Fruit fly (Drosophila melanogaster) whole organism, larva: ENCODE measurements around the gene CG11076.

Experiments
- noc ChIP-seq: fragments of 200-800 bp; sonication (Bioruptor generic); optimal IDR thresholded peaks from 3 replicates; lab custom pipeline; 2019; ENCODE audit warnings: missing biosample characterization, mild to moderate bottlenecking, missing genetic modification characterization, moderate library complexity

The CG11076 gene

dm6 chr4:1026117-1026743 is 5.3 kb downstream of the CG11076 start:
- no peak for TF ChIP-seq noc (tag; lab: Kevin White, UChicago)

- no peak for TF ChIP-seq noc (tag; lab: Kevin White, UChicago)
Observed at dm6 chr4:1025101-1025500, 6.5 kb downstream of the CG11076 start.

DNA sequence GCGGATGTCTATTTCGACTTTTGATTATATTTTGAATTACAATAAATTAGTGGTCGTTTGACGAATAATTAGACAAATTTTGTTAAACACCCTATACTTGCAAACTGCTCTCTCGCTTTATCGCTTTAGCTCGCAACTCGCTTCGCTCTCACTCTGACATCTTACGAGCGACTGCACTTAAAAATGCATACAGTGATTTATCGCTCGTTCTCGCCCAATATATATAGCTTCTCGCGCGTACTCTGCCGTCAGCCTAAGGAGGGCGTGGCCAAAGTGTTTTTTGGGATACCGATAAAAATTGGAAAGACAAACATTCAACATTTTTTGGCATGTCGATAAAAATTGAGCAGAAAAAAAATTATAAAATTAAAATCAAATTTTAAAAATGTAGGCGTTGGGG is 23.1 kb downstream of the CG11076 start:
- TF ChIP-seq noc (tag; lab: Kevin White, UChicago), result no peak

- TF ChIP-seq noc (tag; lab: Kevin White, UChicago), result no peak
Observed at dm6 chr4:995958-996357, 35.6 kb downstream of the CG11076 start.

DNA sequence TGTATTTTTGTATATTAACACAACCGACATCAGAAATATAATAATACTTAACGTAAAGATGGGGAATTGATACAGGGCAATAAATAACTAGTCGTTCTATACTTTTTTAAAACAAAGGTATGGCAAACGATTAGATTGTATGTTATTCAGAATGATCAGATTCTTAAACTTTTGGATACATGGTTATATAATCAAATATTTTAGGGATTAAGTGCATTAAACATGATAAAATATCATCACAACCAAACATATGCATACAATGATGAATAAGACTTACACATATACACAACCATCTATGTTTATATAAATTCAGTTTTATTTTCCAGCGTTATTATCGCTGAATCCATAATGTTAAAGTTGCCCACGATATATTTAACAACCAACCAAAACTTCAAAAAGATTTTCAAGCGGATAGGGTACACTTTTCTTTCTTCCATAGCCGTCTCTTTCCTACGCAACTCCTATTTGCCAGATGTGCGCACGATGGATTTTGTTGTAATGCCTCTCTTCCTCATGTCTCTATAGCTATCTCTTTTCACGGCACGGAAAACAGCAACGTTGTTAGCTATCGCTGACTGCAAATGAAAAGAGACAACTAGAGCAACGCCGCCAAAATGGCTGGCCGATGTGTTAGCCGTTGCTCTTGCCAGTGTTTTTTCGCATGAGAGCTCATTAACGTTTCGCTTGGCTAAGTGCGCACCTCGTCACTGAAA is 42.3 kb downstream of the CG11076 start, which contains the start of gene toy:
Gene toy, plus strand, starts transcription at position 668 of the 713 bp plus-strand sequence.
- TF ChIP-seq noc (tag; lab: Kevin White, UChicago), result no peak

dm6 chr4:988379-988778 is 43.2 kb downstream of the CG11076 start:
- no peak for TF ChIP-seq noc (tag; lab: Kevin White, UChicago)

dm6 chr4:984755-985154 is 46.8 kb downstream of the CG11076 start:
- no peak for TF ChIP-seq noc (tag; lab: Kevin White, UChicago)

DNA sequence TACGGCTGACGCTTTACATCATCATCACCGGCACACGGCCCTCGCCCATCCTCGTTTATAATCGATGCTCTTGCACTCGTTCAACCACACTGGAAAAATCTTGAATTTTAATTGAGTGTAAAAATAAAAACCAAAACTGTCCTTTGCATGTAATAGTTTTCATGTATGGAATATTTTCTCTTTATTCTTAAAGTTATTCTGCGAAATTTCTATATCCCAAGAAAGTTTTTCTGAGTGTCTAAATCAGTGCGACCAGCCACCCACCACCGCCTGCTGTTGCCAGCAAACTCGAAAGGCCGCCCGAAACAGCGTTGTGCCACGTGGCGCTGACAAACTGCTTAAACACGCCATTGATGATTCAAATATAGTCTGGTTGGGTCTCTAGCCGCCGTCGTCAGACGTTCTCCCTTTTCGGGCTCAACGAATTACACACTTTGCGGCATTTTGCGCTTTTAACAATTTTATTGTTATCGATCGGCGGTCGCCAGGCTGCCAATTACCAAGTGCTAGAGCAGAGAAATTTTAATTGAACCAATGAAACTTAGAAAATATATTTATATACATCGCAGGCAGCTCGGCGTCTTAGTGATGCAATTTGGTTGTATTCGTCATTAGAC is 48.7 kb downstream of the CG11076 start:
- no peak for TF ChIP-seq noc (tag; lab: Kevin White, UChicago)

dm6 chr4:981157-981556 is 50.4 kb downstream of the CG11076 start:
- no peak for TF ChIP-seq noc (tag; lab: Kevin White, UChicago)

- TF ChIP-seq noc (tag; lab: Kevin White, UChicago), result no peak
Observed at dm6 chr4:980475-980856, 51.1 kb downstream of the CG11076 start.
